Worm (Caenorhabditis elegans): ENCODE measurements around the gene F59E12.17.

ce11 chrII:5636826-5637225 is 12.4 kb downstream of the F59E12.17 start, which contains the start of gene F59E12.8:
- TF ChIP-seq nhr-12 (tag; optimal IDR thresholded peaks at IDR 0.05) = no peak
- no peak for TF ChIP-seq ztf-11 (tag; optimal IDR thresholded peaks at IDR 0.05)
- no peak for TF ChIP-seq nhr-77 (tag; optimal IDR thresholded peaks at IDR 0.05)
- no peak for TF ChIP-seq egl-27 (tag; optimal IDR thresholded peaks at IDR 0.05)
- no peak for TF ChIP-seq unc-62 (GFP tag; optimal IDR thresholded peaks at IDR 0.05)
- no peak for TF ChIP-seq ztf-4 (tag; optimal IDR thresholded peaks at IDR 0.05)
- no peak for TF ChIP-seq elt-1 (tag; optimal IDR thresholded peaks at IDR 0.05)
- TF ChIP-seq snpc-4 (tag; optimal IDR thresholded peaks at IDR 0.05) = no peak

Data from whole organism, L2 larva.